Fruit fly (Drosophila melanogaster) whole organism, wandering third instar larva: Measurements from ENCODE around the gene Cpr64Aa.

Experiments used
- Hnf4 ChIP-seq: fragments of 200-800 bp; sonication (Bioruptor generic); optimal IDR thresholded peaks from 2 replicates; lab custom pipeline; 2016; ENCODE audit warnings: missing biosample characterization, mild to moderate bottlenecking, missing genetic modification characterization
- Mio ChIP-seq: sonication (Bioruptor generic); optimal IDR thresholded peaks from 2 replicates; lab custom pipeline; 2016; ENCODE audit warnings: missing biosample characterization, missing genetic modification characterization
- ey ChIP-seq: fragments of 200-800 bp; sonication (Bioruptor generic); optimal IDR thresholded peaks from 2 replicates; lab custom pipeline; 2016; ENCODE audit warnings: missing biosample characterization, missing genetic modification characterization
- foxo ChIP-seq, 2 experiments: fragments of 200-800 bp; sonication (Bioruptor generic); optimal IDR thresholded peaks; 2 replicates in 1 of 2; 3 replicates in 1 of 2; lab custom pipeline; 2016 to 2017; ENCODE audit warnings: missing biosample characterization in 2 of 2, missing genetic modification characterization in 2 of 2
- h ChIP-seq: fragments of 200-800 bp; sonication (Bioruptor generic); optimal IDR thresholded peaks from 3 replicates; lab custom pipeline; 2016; ENCODE audit warnings: missing biosample characterization, mild to moderate bottlenecking, missing genetic modification characterization
- psq ChIP-seq: fragments of 200-800 bp; sonication (Bioruptor generic); optimal IDR thresholded peaks from 3 replicates; lab custom pipeline; 2017; ENCODE audit warnings: missing biosample characterization, mild to moderate bottlenecking, missing genetic modification characterization, moderate library complexity

DNA sequence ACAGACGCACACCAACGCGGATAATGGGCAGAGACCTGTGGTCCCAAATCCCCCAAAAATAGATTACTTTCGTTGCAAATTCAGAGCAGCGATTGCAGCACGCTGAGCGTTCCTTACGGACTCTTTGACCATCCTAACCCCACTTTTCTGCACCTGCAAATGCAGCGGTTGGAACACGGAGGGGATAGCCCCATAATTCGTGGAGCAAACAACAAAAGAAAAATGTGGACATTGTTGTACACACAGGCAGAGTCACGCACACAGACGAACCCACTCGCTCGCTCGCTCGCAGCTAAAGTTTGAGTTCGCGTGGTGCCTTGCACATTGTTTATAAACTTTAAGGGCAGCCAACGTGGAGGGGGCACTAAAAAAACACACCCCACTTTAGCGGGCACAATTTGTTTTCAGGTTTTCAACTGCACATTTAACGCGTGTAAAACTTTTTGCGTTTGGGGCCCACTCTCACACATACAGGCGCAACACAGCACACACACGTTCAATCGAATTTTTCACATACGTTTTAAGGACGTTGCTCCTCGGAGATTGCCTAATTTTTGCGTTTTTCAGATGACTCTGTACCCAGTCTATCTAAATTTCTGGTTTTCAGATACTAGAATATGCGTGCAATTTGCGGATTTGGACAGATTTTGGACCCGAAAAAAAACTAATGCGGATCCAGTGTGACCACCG is 44.8 kb upstream of the Cpr64Aa start:
- TF ChIP-seq Hnf4 (GFP tag; lab: Kevin White, UChicago), result no peak
- no peak for TF ChIP-seq psq (GFP tag; lab: Kevin White, UChicago)
- no peak for TF ChIP-seq foxo (GFP tag; optimal IDR thresholded peaks at IDR 0.05; lab: Kevin White, UChicago)
- TF ChIP-seq h, result no peak
- TF ChIP-seq ey, result no peak
- no peak for TF ChIP-seq Mio (GFP tag; lab: Kevin White, UChicago)
